Worm (Caenorhabditis elegans): Measurements from ENCODE around the gene Y73C8C.4.

- no peak for TF ChIP-seq him-1 (tag; optimal IDR thresholded peaks at IDR 0.05)
- TF ChIP-seq W03F9.2 (tag; optimal IDR thresholded peaks at IDR 0.05) = no peak
These were observed 3.9 kb upstream of the Y73C8C.4 start, which contains the start of gene str-69 for ce11 chrV:3105810-3106209.

All from whole organism, L4/young adult.